Worm (Caenorhabditis elegans): ENCODE results near the gene scpl-4.

Gene scpl-4

DNA sequence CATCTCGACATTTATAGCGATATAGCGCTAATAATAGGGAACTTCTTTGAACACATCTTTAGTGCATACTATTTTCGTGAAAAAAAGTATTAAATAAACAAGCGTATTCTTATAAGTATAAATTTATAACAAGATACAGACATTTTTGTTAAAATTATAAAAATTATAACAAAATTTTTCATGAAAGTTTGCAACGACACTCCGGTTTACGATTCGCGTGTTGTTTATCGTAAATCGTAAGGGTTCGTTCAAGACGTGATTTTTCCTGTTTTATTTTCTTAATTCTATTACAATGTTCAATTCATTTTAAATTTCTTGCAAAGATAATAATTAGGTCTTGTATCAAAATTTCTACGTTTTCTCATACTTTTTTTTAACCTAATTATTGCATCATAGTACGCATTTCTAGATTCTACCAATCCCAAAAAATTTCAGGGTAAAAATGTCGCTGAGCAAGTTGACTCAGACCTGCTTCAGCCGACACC lies at the start of gene scpl-4:
TSS of gene scpl-4 (plus strand) at position 435 of the 485 bp plus-strand sequence.
- no peak for TF ChIP-seq ets-4 (tag; optimal IDR thresholded peaks at IDR 0.05)
- TF ChIP-seq lim-6 (tag; optimal IDR thresholded peaks at IDR 0.05), result no peak
- no peak for TF ChIP-seq unc-3 (GFP tag; conservative IDR thresholded peaks at IDR 0.05)
- no peak for TF ChIP-seq unc-3 (tag; optimal IDR thresholded peaks at IDR 0.05)
- TF ChIP-seq madf-2 (tag; optimal IDR thresholded peaks at IDR 0.05), result no peak
- no peak for TF ChIP-seq ceh-22 (tag; optimal IDR thresholded peaks at IDR 0.05)
- no peak for TF ChIP-seq hlh-15 (tag; optimal IDR thresholded peaks at IDR 0.05)
- no peak for TF ChIP-seq ceh-48 (tag; optimal IDR thresholded peaks at IDR 0.05)
- TF ChIP-seq Y22D7AL.16 (tag; optimal IDR thresholded peaks at IDR 0.05), result no peak
- TF ChIP-seq ceh-19 (GFP tag; optimal IDR thresholded peaks at IDR 0.05), result no peak
- no peak for TF ChIP-seq gmeb-2 (tag; optimal IDR thresholded peaks at IDR 0.05)
- no peak for TF ChIP-seq hlh-8 (tag; optimal IDR thresholded peaks at IDR 0.05)
- TF ChIP-seq sox-4 (tag; optimal IDR thresholded peaks at IDR 0.05), result no peak
- TF ChIP-seq hlh-30 (tag; optimal IDR thresholded peaks at IDR 0.05; ENCODE audit: insufficient read depth), result no peak
- TF ChIP-seq tbx-2 (tag; optimal IDR thresholded peaks at IDR 0.05), result no peak
- TF ChIP-seq unc-42 (tag; optimal IDR thresholded peaks at IDR 0.05), result no peak
- TF ChIP-seq ttx-3 (tag; optimal IDR thresholded peaks at IDR 0.05), result no peak
- no peak for TF ChIP-seq C38D4.7 (GFP tag; optimal IDR thresholded peaks at IDR 0.05)
- no peak for TF ChIP-seq fkh-6 (tag; optimal IDR thresholded peaks at IDR 0.05)

DNA sequence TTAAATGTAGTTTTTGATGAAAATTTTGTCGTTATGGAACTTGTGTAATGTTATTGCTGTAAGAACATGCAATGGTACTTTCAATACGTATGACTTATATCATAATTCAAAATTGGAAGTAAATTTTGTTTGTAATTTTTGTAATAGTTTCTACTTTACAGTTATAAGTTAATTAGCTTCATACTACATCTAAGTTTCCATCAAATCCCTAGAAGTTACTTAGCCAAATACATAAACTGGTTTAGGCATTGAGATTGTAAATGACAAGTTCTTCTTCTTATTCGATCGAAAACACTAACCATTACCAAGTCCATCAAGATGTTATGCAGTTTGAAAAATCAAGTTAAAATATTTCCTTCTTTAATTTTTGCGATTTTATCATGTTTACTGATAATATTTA lies 49.2 kb upstream of the scpl-4 start, which contains the start of gene F32G8.2:
TSS of gene F32G8.2 (plus strand) at position 301 of the 400 bp plus-strand sequence.
- no peak for TF ChIP-seq K02D7.2 (tag; optimal IDR thresholded peaks at IDR 0.05)
- TF ChIP-seq pqm-1 (tag; optimal IDR thresholded peaks at IDR 0.05), result no peak
- no peak for TF ChIP-seq hlh-13 (GFP tag; optimal IDR thresholded peaks at IDR 0.05)
- TF ChIP-seq ceh-34 (tag; optimal IDR thresholded peaks at IDR 0.05), result no peak
- no peak for TF ChIP-seq unc-55 (GFP tag; optimal IDR thresholded peaks at IDR 0.05)
- TF ChIP-seq ceh-14 (tag; optimal IDR thresholded peaks at IDR 0.05), result no peak
- TF ChIP-seq pha-2 (tag; optimal IDR thresholded peaks at IDR 0.05), result no peak
- no peak for TF ChIP-seq C08G9.2 (tag; optimal IDR thresholded peaks at IDR 0.05)
- TF ChIP-seq ceh-31 (tag; optimal IDR thresholded peaks at IDR 0.05), result no peak
- no peak for TF ChIP-seq nhr-232 (tag; optimal IDR thresholded peaks at IDR 0.05)
- TF ChIP-seq sdc-2 (tag; optimal IDR thresholded peaks at IDR 0.05), result no peak
- no peak for TF ChIP-seq hlh-8 (tag; optimal IDR thresholded peaks at IDR 0.05)

DNA sequence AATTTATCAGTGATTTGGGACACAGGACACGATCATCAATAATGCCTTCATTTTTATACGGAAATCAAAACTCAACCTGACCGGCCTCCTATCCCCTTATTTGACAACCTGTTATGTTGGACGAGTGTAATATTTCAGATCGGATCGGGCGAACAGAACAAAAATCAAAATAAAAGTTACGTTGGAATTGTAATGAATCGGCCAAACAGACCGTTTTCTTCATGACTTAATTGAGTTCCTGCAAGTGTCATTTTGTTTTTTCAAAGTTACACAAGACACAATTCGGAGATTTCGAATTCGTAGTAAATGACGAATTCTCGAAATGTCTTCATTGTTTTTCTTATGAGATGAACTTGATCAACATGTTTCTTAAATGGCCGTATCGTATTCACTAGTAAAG lies 43.7 kb upstream of the scpl-4 start, which contains the start of gene F32G8.3:
TSS of gene F32G8.3 (minus strand) at position 101 of the 400 bp plus-strand sequence.
- TF ChIP-seq ceh-45 (GFP tag; IDR thresholded peaks at IDR 0.05) (no peak), nhr-11 (tag; optimal IDR thresholded peaks at IDR 0.05) (no peak), ceh-30 (tag; optimal IDR thresholded peaks at IDR 0.05) (no peak), unc-86 (tag; optimal IDR thresholded peaks at IDR 0.05) (no peak), pros-1 (tag; optimal IDR thresholded peaks at IDR 0.05) (no peak), ceh-34 (tag; optimal IDR thresholded peaks at IDR 0.05) (no peak), mec-3 (tag; optimal IDR thresholded peaks at IDR 0.05; ENCODE audit: borderline replicate concordance) (no peak), sox-4 (tag; optimal IDR thresholded peaks at IDR 0.05) (no peak), pha-4 (tag; optimal IDR thresholded peaks at IDR 0.05) (no peak), tbx-7 (tag; optimal IDR thresholded peaks at IDR 0.05) (no peak), hlh-13 (GFP tag; optimal IDR thresholded peaks at IDR 0.05) (no peak), ama-1 (optimal IDR thresholded peaks at IDR 0.05) (no peak), hlh-30 (tag; optimal IDR thresholded peaks at IDR 0.05; ENCODE audit: insufficient read depth) (no peak), K02D7.2 (tag; optimal IDR thresholded peaks at IDR 0.05) (no peak), C38D4.7 (GFP tag; optimal IDR thresholded peaks at IDR 0.05) (no peak)

DNA sequence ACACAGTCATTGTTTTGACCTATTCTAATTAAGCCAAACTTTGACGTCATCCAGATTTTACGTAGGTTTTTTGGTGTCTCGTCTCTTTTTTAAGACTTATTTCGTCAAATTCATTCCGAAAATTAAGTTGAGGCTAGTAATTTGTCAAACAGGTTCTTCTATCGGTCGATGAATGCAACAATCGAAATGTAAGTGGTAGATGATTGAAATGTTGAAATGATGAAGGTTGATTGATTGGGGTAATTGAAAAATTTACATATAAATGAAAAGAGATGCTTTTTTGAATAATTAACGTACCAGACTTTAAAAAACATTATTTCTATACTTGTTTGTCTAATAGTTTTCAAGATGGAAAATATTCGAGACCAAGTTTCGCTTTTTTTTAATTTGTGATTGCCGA lies 42.5 kb upstream of the scpl-4 start:
- no peak for TF ChIP-seq unc-42 (tag; optimal IDR thresholded peaks at IDR 0.05)

All from whole organism, late embryonic.